ENCODE assay signal across 2 fruit fly cellular contexts in the genomic region with DNA sequence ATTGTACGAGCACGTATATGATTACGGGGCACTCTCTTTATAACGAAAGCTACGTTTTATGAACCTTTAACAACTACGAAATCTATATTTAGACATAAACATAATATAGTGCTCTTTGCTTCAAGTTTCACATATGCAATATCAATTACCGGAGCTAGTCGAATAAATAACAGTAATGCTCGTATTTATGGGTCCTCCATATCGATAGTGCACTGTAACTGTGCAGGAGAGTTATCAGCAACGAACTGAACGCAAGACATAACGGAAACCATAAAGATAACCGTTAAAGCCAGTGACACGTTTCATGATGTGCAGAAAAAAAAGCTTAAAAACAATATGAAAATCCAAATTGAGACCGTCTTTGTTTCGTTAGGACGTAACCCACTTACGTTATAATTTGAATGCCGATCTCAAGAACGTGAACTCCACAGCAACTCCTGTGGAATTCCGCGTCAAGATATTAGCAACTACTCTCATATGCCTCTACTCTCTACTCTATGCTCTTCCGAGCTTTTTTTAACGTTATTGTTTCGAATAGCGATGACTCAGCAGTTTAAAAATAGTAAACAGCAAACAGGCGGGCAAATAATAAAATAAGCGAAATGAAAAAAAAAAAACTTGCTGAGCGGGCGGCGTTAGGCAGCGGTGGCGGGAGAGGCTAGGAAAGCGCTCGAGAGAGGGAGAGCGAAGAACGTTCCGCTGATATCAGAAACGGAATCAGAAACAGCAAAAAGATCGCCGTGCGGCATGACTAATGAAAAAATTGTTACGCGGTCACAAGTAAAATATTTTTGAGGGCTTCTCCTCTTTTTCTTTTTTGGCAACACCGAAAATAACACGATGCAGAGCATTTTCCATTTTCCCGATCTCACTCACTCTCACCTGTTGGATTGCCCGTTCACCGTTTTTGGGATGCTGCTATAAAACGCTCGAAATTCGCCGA.
TF ChIP-seq lines count a peak whose summit lies in the region.

No protein-coding gene starts in this region.

TF ChIP-seq in whole organism, embryonic, 481 proteins besides CTCF, POLR2A, EP300 and RAD21 (continued from another document and continues in another):
- TF ChIP-seq Mad (GFP tag; optimal IDR thresholded peaks at IDR 0.05; lab: Kevin White, UChicago) (peak; percentile 62), CG9932 (GFP tag; IDR thresholded peaks at IDR 0.05; lab: Robert Waterston, UW) (peak; percentile 81), CG18599 (GFP tag; optimal IDR thresholded peaks at IDR 0.05; lab: Kevin White, UChicago) (peak; percentile 81), Sox100B (GFP tag; optimal IDR thresholded peaks at IDR 0.05; lab: Kevin White, UChicago) (peak; percentile 64), MESR4 (GFP tag; optimal IDR thresholded peaks at IDR 0.05; lab: Kevin White, UChicago) (peak; percentile 6), CkIIα-i1 (GFP tag; IDR thresholded peaks at IDR 0.05; lab: Robert Waterston, UW) (no peak), Fer1 (GFP tag; optimal IDR thresholded peaks at IDR 0.05; lab: Kevin White, UChicago) (peak; percentile 82), inv (GFP tag; IDR thresholded peaks at IDR 0.05; lab: Robert Waterston, UW; ENCODE audit: partially characterized antibody) (no peak), CG7963 (GFP tag; IDR thresholded peaks at IDR 0.05; lab: Robert Waterston, UW; ENCODE audit: partially characterized antibody) (no peak), CG4854 (GFP tag; optimal IDR thresholded peaks at IDR 0.05; lab: Kevin White, UChicago) (peak; percentile 56), Dip3 (GFP tag; optimal IDR thresholded peaks at IDR 0.05; lab: Kevin White, UChicago) (peak; percentile 61), CG14441 (GFP tag; IDR thresholded peaks at IDR 0.05; lab: Robert Waterston, UW) (peak; percentile 83), CG2129 (GFP tag; IDR thresholded peaks at IDR 0.05; lab: Robert Waterston, UW; ENCODE audit: partially characterized antibody) (no peak), CG11695 (GFP tag; IDR thresholded peaks at IDR 0.05; lab: Robert Waterston, UW) (peak; percentile 84), CG9876 (GFP tag; optimal IDR thresholded peaks at IDR 0.05; lab: Kevin White, UChicago) (peak; percentile 55), zen2 (GFP tag; IDR thresholded peaks at IDR 0.05; lab: Robert Waterston, UW; ENCODE audit: partially characterized antibody) (no peak), pnt (GFP tag; optimal IDR thresholded peaks at IDR 0.05; lab: Kevin White, UChicago) (peak; percentile 52), HLHmδ (GFP tag; optimal IDR thresholded peaks at IDR 0.05; lab: Kevin White, UChicago) (no peak), CG7839 (tag; optimal IDR thresholded peaks at IDR 0.05; lab: Kevin White, UChicago) (peak; percentile 85), CoRest (tag; optimal IDR thresholded peaks at IDR 0.05; lab: Kevin White, UChicago) (peak; percentile 81), lov (optimal IDR thresholded peaks at IDR 0.05; lab: Kevin White, UChicago) (no peak), lov (GFP tag; IDR thresholded peaks at IDR 0.05; lab: Robert Waterston, UW) (peak; percentile 71; the same call in 1 of the 3 replicates), ranshi (GFP tag; IDR thresholded peaks at IDR 0.05; lab: Robert Waterston, UW) (peak; percentile 84), chinmo (GFP tag; IDR thresholded peaks at IDR 0.05; lab: Robert Waterston, UW; ENCODE audit: partially characterized antibody) (peak; percentile 37; the same call in 1 of the 4 replicates), cas (GFP tag; IDR thresholded peaks at IDR 0.05; lab: Robert Waterston, UW) (0 out of 2 replicates have a peak, but pooled peaks have one; percentile 55), CG42726 (GFP tag; IDR thresholded peaks at IDR 0.05; lab: Robert Waterston, UW; ENCODE audit: partially characterized antibody) (no peak), Ada2b (GFP tag; IDR thresholded peaks at IDR 0.05; lab: Robert Waterston, UW) (peak; percentile 70), insv (GFP tag; optimal IDR thresholded peaks at IDR 0.05; lab: Kevin White, UChicago) (peak in 1 of 2 experiments; percentile 15), Trl (optimal IDR thresholded peaks at IDR 0.05; lab: Kevin White, UChicago) (peak; percentile 53 to 93), Trl (GFP tag; optimal IDR thresholded peaks at IDR 0.05; lab: Kevin White, UChicago) (peak; percentile 50), usp (GFP tag; optimal IDR thresholded peaks at IDR 0.05; lab: Kevin White, UChicago) (no peak), CG32532 (GFP tag; IDR thresholded peaks at IDR 0.05; lab: Robert Waterston, UW) (peak; percentile 81), yki (optimal IDR thresholded peaks at IDR 0.05; lab: Kevin White, UChicago) (no peak), CG7786 (GFP tag; optimal IDR thresholded peaks at IDR 0.05; lab: Kevin White, UChicago) (peak; percentile 77), peb (GFP tag; IDR thresholded peaks at IDR 0.05; lab: Robert Waterston, UW) (0 out of 2 replicates have a peak, but pooled peaks have one; percentile 59), gcm2 (GFP tag; optimal IDR thresholded peaks at IDR 0.05; lab: Kevin White, UChicago) (peak; percentile 11), zf30C (GFP tag; optimal IDR thresholded peaks at IDR 0.05; lab: Kevin White, UChicago) (no peak), NC2α (GFP tag; optimal IDR thresholded peaks at IDR 0.05; lab: Kevin White, UChicago) (peak; percentile 13), jigr1 (GFP tag; IDR thresholded peaks at IDR 0.05; lab: Robert Waterston, UW) (0 out of 3 replicates have a peak, but pooled peaks have one; percentile 15), lbe (GFP tag; optimal IDR thresholded peaks at IDR 0.05; lab: Kevin White, UChicago) (peak; percentile 90), Doc3 (GFP tag; IDR thresholded peaks at IDR 0.05; lab: Robert Waterston, UW; ENCODE audit: partially characterized antibody) (no peak), cwo (GFP tag; optimal IDR thresholded peaks at IDR 0.05; lab: Kevin White, UChicago) (peak; percentile 92), CG2116 (GFP tag; optimal IDR thresholded peaks at IDR 0.05; lab: Kevin White, UChicago) (peak; percentile 6), Sry-δ (GFP tag; optimal IDR thresholded peaks at IDR 0.05; lab: Kevin White, UChicago) (peak; percentile 39), MTF-1 (GFP tag; optimal IDR thresholded peaks at IDR 0.05; lab: Kevin White, UChicago; ENCODE audit: borderline replicate concordance) (peak; percentile 49), zfh1 (GFP tag; IDR thresholded peaks at IDR 0.05; lab: Robert Waterston, UW) (peak; percentile 77), trh (GFP tag; optimal IDR thresholded peaks at IDR 0.05; lab: Kevin White, UChicago) (no peak), BtbVII (GFP tag; optimal IDR thresholded peaks at IDR 0.05; lab: Kevin White, UChicago) (peak; percentile 69), Blimp-1 (GFP tag; optimal IDR thresholded peaks at IDR 0.05; lab: Kevin White, UChicago) (peak; percentile 73), trem (tag; optimal IDR thresholded peaks at IDR 0.05; lab: Kevin White, UChicago) (peak; percentile 42), sug (tag; optimal IDR thresholded peaks at IDR 0.05; lab: Kevin White, UChicago) (peak; percentile 83), CG17385 (GFP tag; optimal IDR thresholded peaks at IDR 0.05; lab: Kevin White, UChicago) (peak; percentile 74), zfh2 (GFP tag; optimal IDR thresholded peaks at IDR 0.05; lab: Kevin White, UChicago) (peak; percentile 71), Fer3 (tag; optimal IDR thresholded peaks at IDR 0.05; lab: Kevin White, UChicago) (peak; percentile 88), tll (GFP tag; optimal IDR thresholded peaks at IDR 0.05; lab: Kevin White, UChicago) (no peak), Ets97D (GFP tag; optimal IDR thresholded peaks at IDR 0.05; lab: Kevin White, UChicago) (peak; percentile 10), CG43689 (GFP tag; IDR thresholded peaks at IDR 0.05; lab: Robert Waterston, UW) (0 out of 2 replicates have a peak, but pooled peaks have one; percentile 36)

TF ChIP-seq in whole organism, prepupa, 60 proteins besides CTCF, POLR2A, EP300 and RAD21 (continued from another document):
- TF ChIP-seq CG10669 (GFP tag; optimal IDR thresholded peaks at IDR 0.05; lab: Kevin White, UChicago) (peak; percentile 81), Met (GFP tag; optimal IDR thresholded peaks at IDR 0.05; lab: Kevin White, UChicago) (peak; percentile 93), OdsH (GFP tag; optimal IDR thresholded peaks at IDR 0.05; lab: Kevin White, UChicago) (peak; percentile 88), Lpt (GFP tag; optimal IDR thresholded peaks at IDR 0.05; lab: Kevin White, UChicago) (peak; percentile 53), Sox15 (GFP tag; optimal IDR thresholded peaks at IDR 0.05; lab: Kevin White, UChicago) (peak; percentile 86), CG8632 (GFP tag; optimal IDR thresholded peaks at IDR 0.05; lab: Kevin White, UChicago) (peak; percentile 89), svp (GFP tag; lab: Kevin White, UChicago) (peak; percentile 97), Eip93F (GFP tag; optimal IDR thresholded peaks at IDR 0.05; lab: Kevin White, UChicago) (peak; percentile 50), CG1621 (tag; optimal IDR thresholded peaks at IDR 0.05; lab: Kevin White, UChicago) (peak; percentile 79), Sox14 (GFP tag; optimal IDR thresholded peaks at IDR 0.05; lab: Kevin White, UChicago) (peak; percentile 91), CG8319 (GFP tag; optimal IDR thresholded peaks at IDR 0.05; lab: Kevin White, UChicago) (peak; percentile 78), spab (GFP tag; optimal IDR thresholded peaks at IDR 0.05; lab: Kevin White, UChicago) (peak; percentile 71), pdm3 (GFP tag; optimal IDR thresholded peaks at IDR 0.05; lab: Kevin White, UChicago) (peak; percentile 91), CG11902 (GFP tag; optimal IDR thresholded peaks at IDR 0.05; lab: Kevin White, UChicago) (peak; percentile 82), CG8119 (GFP tag; IDR thresholded peaks at IDR 0.05; lab: Robert Waterston, UW) (peak; percentile 62)
